Worm (Caenorhabditis elegans) whole organism, early embryonic: ENCODE results near the gene ZK105.1.
A peak's percentile ranks its signal among the peaks of the same experiment; 100 is the strongest.

Source experiments
- B0310.2 ChIP-seq: sonication (generic microtip); optimal IDR thresholded peaks from 2 replicates; lab custom pipeline; 2016; ENCODE audit warnings: mild to moderate bottlenecking, missing genetic modification characterization, missing compliant biosample characterization
- F13C5.2 ChIP-seq: sonication (generic microtip); optimal IDR thresholded peaks from 2 replicates; lab custom pipeline; 2017; ENCODE audit warnings: mild to moderate bottlenecking, missing genetic modification characterization, inconsistent platforms, missing compliant biosample characterization
- aly-1 ChIP-seq: sonication (generic microtip); optimal IDR thresholded peaks from 2 replicates; lab custom pipeline; 2016; ENCODE audit warnings: missing genetic modification characterization, missing compliant biosample characterization
- ama-1 ChIP-seq: fragments of 150-350 bp; optimal IDR thresholded peaks from 2 replicates; lab custom pipeline; 2014
- ceh-13 ChIP-seq: fragments of 200-800 bp; sonication (Bioruptor generic); optimal IDR thresholded peaks from 2 replicates; lab custom pipeline; 2018; ENCODE audit warnings: mild to moderate bottlenecking, missing genetic modification characterization, missing compliant biosample characterization
- ceh-36 ChIP-seq: sonication (generic microtip); optimal IDR thresholded peaks from 2 replicates; lab custom pipeline; 2016; ENCODE audit warnings: missing genetic modification characterization, inconsistent platforms, missing compliant biosample characterization
- ets-7 ChIP-seq: sonication (generic microtip); optimal IDR thresholded peaks from 2 replicates; lab custom pipeline; 2016; ENCODE audit warnings: missing genotype, missing genetic modification characterization, missing compliant biosample characterization
- flt-1 ChIP-seq: fragments of 200-800 bp; sonication (Bioruptor generic); IDR thresholded peaks from 2 replicates; pipeline ENCODE4 v1.3.6; 2022; ENCODE audit warnings: missing genetic modification characterization, missing compliant biosample characterization
- hmbx-1 ChIP-seq: sonication (generic microtip); optimal IDR thresholded peaks from 2 replicates; lab custom pipeline; 2016; ENCODE audit warnings: mild to moderate bottlenecking, missing genetic modification characterization, missing compliant biosample characterization
- hmg-4 ChIP-seq: fragments of 200-800 bp; sonication (Bioruptor generic); optimal IDR thresholded peaks from 2 replicates; lab custom pipeline; 2018; ENCODE audit warnings: mild to moderate bottlenecking, missing genetic modification characterization, missing compliant biosample characterization
- hnd-1 ChIP-seq: sonication (generic microtip); optimal IDR thresholded peaks from 2 replicates; lab custom pipeline; 2016; ENCODE audit warnings: missing genetic modification characterization, missing compliant biosample characterization
- pes-1 ChIP-seq: fragments of 200-800 bp; sonication (Bioruptor generic); IDR thresholded peaks from 2 replicates; pipeline ENCODE4 v1.3.6; 2022; ENCODE audit warnings: missing genetic modification reagents, missing genetic modification characterization, missing compliant biosample characterization
- scrt-1 ChIP-seq: fragments of 200-800 bp; sonication (Bioruptor generic); IDR thresholded peaks from 2 replicates; pipeline ENCODE4 v1.3.6; 2022; ENCODE audit warnings: missing genetic modification characterization, missing compliant biosample characterization
- sea-1 ChIP-seq: fragments of 200-800 bp; sonication (Bioruptor generic); conservative IDR thresholded peaks from 2 replicates; pipeline ENCODE4 v1.3.6; 2022; ENCODE audit warnings: missing genetic modification characterization, missing compliant biosample characterization
- tbx-11 ChIP-seq: fragments of 200-800 bp; sonication (Bioruptor generic); IDR thresholded peaks from 2 replicates; pipeline ENCODE4 v1.3.6; 2022; ENCODE audit warnings: missing genetic modification characterization, missing compliant biosample characterization
- tbx-37 ChIP-seq: fragments of 200-800 bp; sonication (Bioruptor generic); conservative IDR thresholded peaks from 2 replicates; pipeline ENCODE4 v1.3.6; 2022; ENCODE audit warnings: missing genetic modification reagents, missing genetic modification characterization, missing compliant biosample characterization
- tra-4 ChIP-seq: sonication (generic microtip); optimal IDR thresholded peaks from 2 replicates; lab custom pipeline; 2017; ENCODE audit warnings: missing genetic modification characterization, missing compliant biosample characterization

ZK105.1 gene

ce11 chrV:7747987-7748607 lies 34.3 kb downstream of the ZK105.1 start:
- TF ChIP-seq hmbx-1 = no peak
- TF ChIP-seq ets-7 (tag; lab: Kevin White, UChicago) = peak; percentile 88
- no peak for TF ChIP-seq scrt-1 (GFP tag; lab: Robert Waterston, UW)

ce11 chrV:7749708-7750107 lies 35.9 kb downstream of the ZK105.1 start:
- TF ChIP-seq sea-1 (GFP tag; lab: Robert Waterston, UW) = no peak

- TF ChIP-seq hmbx-1 = no peak
- TF ChIP-seq flt-1 (GFP tag; lab: Robert Waterston, UW) = no peak
- no peak for TF ChIP-seq B0310.2 (tag; lab: Kevin White, UChicago)
- no peak for TF ChIP-seq ets-7 (tag; lab: Kevin White, UChicago)
- TF ChIP-seq sea-1 (GFP tag; lab: Robert Waterston, UW) = no peak
- TF ChIP-seq ceh-13 (GFP tag; lab: Kevin White, UChicago) = no peak
- no peak for TF ChIP-seq ceh-36
Observed at ce11 chrV:7754557-7754956, 40.8 kb downstream of the ZK105.1 start, which contains the start of gene T05B11.4. TSS of gene T05B11.4 (minus strand) at chrV:7754657.

- no peak for TF ChIP-seq ceh-36
- TF ChIP-seq ceh-13 (GFP tag; lab: Kevin White, UChicago) = no peak
- no peak for TF ChIP-seq tbx-11 (GFP tag; lab: Robert Waterston, UW)
- TF ChIP-seq scrt-1 (GFP tag; lab: Robert Waterston, UW) = no peak
- no peak for TF ChIP-seq F13C5.2 (tag; lab: Kevin White, UChicago)
- no peak for TF ChIP-seq aly-1
- no peak for TF ChIP-seq ets-7 (tag; lab: Kevin White, UChicago)
- TF ChIP-seq tra-4 (tag; lab: Kevin White, UChicago) = no peak
- TF ChIP-seq flt-1 (GFP tag; lab: Robert Waterston, UW) = no peak
- TF ChIP-seq hnd-1 (tag; lab: Kevin White, UChicago) = no peak
- TF ChIP-seq hmg-4 (GFP tag; lab: Kevin White, UChicago) = no peak
- no peak for TF ChIP-seq B0310.2 (tag; lab: Kevin White, UChicago)
- no peak for TF ChIP-seq ama-1
- TF ChIP-seq sea-1 (GFP tag; lab: Robert Waterston, UW) = no peak
- TF ChIP-seq hmbx-1 = no peak
- TF ChIP-seq tbx-37 (GFP tag; lab: Robert Waterston, UW) = no peak
- TF ChIP-seq pes-1 (GFP tag; lab: Robert Waterston, UW) = no peak
Observed at ce11 chrV:7755991-7756390, 42.2 kb downstream of the ZK105.1 start.

- TF ChIP-seq scrt-1 (GFP tag; lab: Robert Waterston, UW) (no peak), aly-1 (no peak), ama-1 (no peak), flt-1 (GFP tag; lab: Robert Waterston, UW) (no peak), F13C5.2 (tag; lab: Kevin White, UChicago) (no peak), B0310.2 (tag; lab: Kevin White, UChicago) (no peak), tbx-37 (GFP tag; lab: Robert Waterston, UW) (no peak), tra-4 (tag; lab: Kevin White, UChicago) (no peak), ets-7 (tag; lab: Kevin White, UChicago) (no peak), hmg-4 (GFP tag; lab: Kevin White, UChicago) (no peak), hnd-1 (tag; lab: Kevin White, UChicago) (no peak), ceh-13 (GFP tag; lab: Kevin White, UChicago) (no peak), tbx-11 (GFP tag; lab: Robert Waterston, UW) (no peak), sea-1 (GFP tag; lab: Robert Waterston, UW) (no peak), pes-1 (GFP tag; lab: Robert Waterston, UW) (no peak)
Observed at ce11 chrV:7759270-7759669, 45.5 kb downstream of the ZK105.1 start.

ce11 chrV:7760174-7760573 lies 46.4 kb downstream of the ZK105.1 start, which contains the start of gene hint-3:
TSS of gene hint-3 (plus strand) at chrV:7760474.
- TF ChIP-seq ets-7 (tag; lab: Kevin White, UChicago) = no peak
- TF ChIP-seq B0310.2 (tag; lab: Kevin White, UChicago) = no peak
- TF ChIP-seq F13C5.2 (tag; lab: Kevin White, UChicago) = no peak
- no peak for TF ChIP-seq ceh-13 (GFP tag; lab: Kevin White, UChicago)
- TF ChIP-seq ceh-36 = no peak
- TF ChIP-seq sea-1 (GFP tag; lab: Robert Waterston, UW) = no peak
- no peak for TF ChIP-seq hmg-4 (GFP tag; lab: Kevin White, UChicago)
- TF ChIP-seq pes-1 (GFP tag; lab: Robert Waterston, UW) = no peak
- TF ChIP-seq flt-1 (GFP tag; lab: Robert Waterston, UW) = no peak
- no peak for TF ChIP-seq tra-4 (tag; lab: Kevin White, UChicago)
- TF ChIP-seq tbx-11 (GFP tag; lab: Robert Waterston, UW) = no peak
- no peak for TF ChIP-seq aly-1
- TF ChIP-seq hnd-1 (tag; lab: Kevin White, UChicago) = no peak
- TF ChIP-seq ama-1 = no peak
- no peak for TF ChIP-seq hmbx-1

- no peak for TF ChIP-seq ama-1
- no peak for TF ChIP-seq scrt-1 (GFP tag; lab: Robert Waterston, UW)
Observed at ce11 chrV:7761906-7762305, 48.1 kb downstream of the ZK105.1 start.
